Worm (Caenorhabditis elegans) whole organism, L3 larva: ENCODE results near the gene trx-2.

Experiments used
- ZK546.5 ChIP-seq: sonication (generic microtip); optimal IDR thresholded peaks from 2 replicates; lab custom pipeline; 2017; ENCODE audit warnings: missing biosample characterization, missing genetic modification characterization
- ama-1 ChIP-seq: fragments of 150-350 bp; optimal IDR thresholded peaks from 2 replicates; lab custom pipeline; 2018
- ceh-9 ChIP-seq: sonication (generic microtip); optimal IDR thresholded peaks from 2 replicates; lab custom pipeline; 2018; ENCODE audit warnings: missing biosample characterization, missing genetic modification characterization
- egl-27 ChIP-seq: sonication (generic microtip); optimal IDR thresholded peaks from 4 replicates; lab custom pipeline; 2017; ENCODE audit warnings: missing biosample characterization, missing genetic modification reagents, missing genetic modification characterization
- lin-39 ChIP-seq: fragments of 150-350 bp; optimal IDR thresholded peaks from 2 replicates; lab custom pipeline; 2018; ENCODE audit warnings: missing biosample characterization, missing genetic modification reagents, missing genetic modification characterization
- nhr-12 ChIP-seq: fragments of 150-350 bp; optimal IDR thresholded peaks from 2 replicates; lab custom pipeline; 2014; ENCODE audit warnings: missing biosample characterization, missing genetic modification characterization
- unc-62 ChIP-seq: fragments of 150-350 bp; sonication (generic microtip); optimal IDR thresholded peaks from 4 replicates; lab custom pipeline; 2014; ENCODE audit warnings: missing biosample characterization, missing genetic modification reagents, missing genetic modification characterization
- zag-1 ChIP-seq: fragments of 150-350 bp; optimal IDR thresholded peaks from 2 replicates; lab custom pipeline; 2014; ENCODE audit warnings: missing biosample characterization, missing genetic modification characterization
- ztf-11 ChIP-seq: fragments of 150-350 bp; optimal IDR thresholded peaks from 2 replicates; lab custom pipeline; 2014; ENCODE audit warnings: missing biosample characterization, missing genetic modification characterization

DNA sequence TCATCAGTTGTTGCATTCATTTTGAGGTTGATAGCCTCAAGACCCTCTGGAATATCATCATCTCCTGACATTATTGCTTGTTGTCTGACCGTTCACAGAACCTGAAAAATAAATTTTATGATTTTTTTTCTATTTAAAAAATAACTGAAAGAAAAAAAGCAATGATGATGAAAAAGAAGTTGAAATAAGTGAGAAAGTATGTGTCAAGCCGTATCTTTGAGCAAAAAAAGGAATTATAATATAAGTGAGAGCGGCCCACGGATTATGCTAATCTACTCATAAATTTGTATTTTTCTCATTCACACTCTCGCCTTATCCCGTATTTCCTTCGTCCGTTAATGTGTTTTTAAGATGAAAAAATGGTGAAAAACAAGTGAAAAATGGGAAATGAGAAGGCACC lies 44.3 kb upstream of the trx-2 start, which contains the start of gene ric-4:
- TF ChIP-seq ztf-11 (tag; lab: Kevin White, UChicago) (no peak), egl-27 (no peak), ZK546.5 (tag; lab: Kevin White, UChicago) (no peak), ama-1 (lab: Kevin White, UChicago) (no peak), nhr-12 (tag; lab: Kevin White, UChicago) (no peak), zag-1 (tag; lab: Kevin White, UChicago) (no peak), lin-39 (tag; lab: Kevin White, UChicago) (no peak), unc-62 (GFP tag; lab: Kevin White, UChicago) (no peak), ceh-9 (tag; lab: Kevin White, UChicago) (no peak)
